Worm (Caenorhabditis elegans) whole organism, L1 larva: ENCODE results near the gene F13C5.1.
A peak's percentile ranks its signal among the peaks of the same experiment; 100 is the strongest.

ENCODE experiments used
- F16B12.6 ChIP-seq: fragments of 150-350 bp; optimal IDR thresholded peaks from 2 replicates; lab custom pipeline; 2014; ENCODE audit warnings: missing biosample characterization, missing genetic modification characterization
- alr-1 ChIP-seq: fragments of 200-800 bp; sonication (Bioruptor generic); optimal IDR thresholded peaks from 2 replicates; lab custom pipeline; 2018; ENCODE audit warnings: borderline replicate concordance, mild to moderate bottlenecking, missing genetic modification characterization, missing compliant biosample characterization
- ama-1 ChIP-seq: fragments of 150-350 bp; optimal IDR thresholded peaks from 2 replicates; lab custom pipeline; 2014
- ces-1 ChIP-seq: fragments of 150-350 bp; optimal IDR thresholded peaks from 2 replicates; lab custom pipeline; 2014; ENCODE audit warnings: missing biosample characterization, missing genetic modification reagents, missing genetic modification characterization
- dpl-1 ChIP-seq, 3 experiments: fragments of 150-350 bp in 2 of 3; sonication (generic microtip) in 1 of 3; optimal IDR thresholded peaks; 2 replicates each; lab custom pipeline; 2014 to 2017; ENCODE audit warnings: missing biosample characterization in 3 of 3, missing genetic modification characterization in 3 of 3, missing genetic modification reagents in 3 of 3
- egl-13 ChIP-seq: sonication (generic microtip); optimal IDR thresholded peaks from 2 replicates; lab custom pipeline; 2016; ENCODE audit warnings: missing genotype, missing genetic modification reagents, missing genetic modification characterization, missing compliant biosample characterization
- egl-27 ChIP-seq, 2 experiments: fragments of 150-350 bp in 1 of 2; sonication (generic microtip); optimal IDR thresholded peaks; 3 replicates each; lab custom pipeline; 2017 to 2018; ENCODE audit warnings: missing biosample characterization in 2 of 2, missing genetic modification characterization in 2 of 2, missing genetic modification reagents in 2 of 2
- elt-2 ChIP-seq: sonication (generic microtip); optimal IDR thresholded peaks from 2 replicates; lab custom pipeline; 2016; ENCODE audit warnings: missing genetic modification characterization, mild to moderate bottlenecking, inconsistent platforms, missing compliant biosample characterization, missing genetic modification reagents
- hlh-17 ChIP-seq: fragments of 200-800 bp; sonication (Bioruptor generic); optimal IDR thresholded peaks from 2 replicates; lab custom pipeline; 2018; ENCODE audit warnings: missing genetic modification characterization, mild to moderate bottlenecking, missing compliant biosample characterization, moderate library complexity, borderline replicate concordance
- lin-35 ChIP-seq, 2 experiments: fragments of 150-350 bp; optimal IDR thresholded peaks; 2 replicates each; lab custom pipeline; 2014; ENCODE audit warnings: missing biosample characterization in 2 of 2, missing genetic modification characterization in 2 of 2, missing genetic modification reagents in 2 of 2
- lir-3 ChIP-seq: sonication (generic microtip); optimal IDR thresholded peaks from 2 replicates; lab custom pipeline; 2016; ENCODE audit warnings: mild to moderate bottlenecking, missing genetic modification characterization, moderate library complexity, missing compliant biosample characterization; ENCODE audit not compliant: poor library complexity
- mep-1 ChIP-seq: fragments of 150-350 bp; optimal IDR thresholded peaks from 2 replicates; lab custom pipeline; 2014; ENCODE audit warnings: missing biosample characterization, missing genetic modification characterization
- nhr-11 ChIP-seq: fragments of 150-350 bp; optimal IDR thresholded peaks from 2 replicates; lab custom pipeline; 2014; ENCODE audit warnings: missing biosample characterization, missing genetic modification characterization
- nhr-20 ChIP-seq: sonication (generic microtip); optimal IDR thresholded peaks from 2 replicates; lab custom pipeline; 2016; ENCODE audit warnings: mild to moderate bottlenecking, missing genetic modification characterization, missing compliant biosample characterization
- nhr-28 ChIP-seq: fragments of 150-350 bp; optimal IDR thresholded peaks from 2 replicates; lab custom pipeline; 2014; ENCODE audit warnings: missing biosample characterization, missing genetic modification characterization
- nhr-76 ChIP-seq: sonication (generic microtip); optimal IDR thresholded peaks from 2 replicates; lab custom pipeline; 2017; ENCODE audit warnings: missing biosample characterization, missing genetic modification characterization
- nhr-84 ChIP-seq: sonication (generic microtip); optimal IDR thresholded peaks from 2 replicates; lab custom pipeline; 2017; ENCODE audit warnings: missing biosample characterization, missing genetic modification characterization
- rnt-1 ChIP-seq: sonication (generic microtip); optimal IDR thresholded peaks from 2 replicates; lab custom pipeline; 2016; ENCODE audit warnings: mild to moderate bottlenecking, missing genetic modification characterization, moderate library complexity, missing compliant biosample characterization
- snpc-4 ChIP-seq: fragments of 150-350 bp; optimal IDR thresholded peaks from 2 replicates; lab custom pipeline; 2014; ENCODE audit warnings: missing biosample characterization, missing genetic modification characterization
- snu-23 ChIP-seq: sonication (generic microtip); optimal IDR thresholded peaks from 2 replicates; lab custom pipeline; 2016; ENCODE audit warnings: missing genetic modification characterization, missing compliant biosample characterization
- sptf-1 ChIP-seq: fragments of 150-350 bp; optimal IDR thresholded peaks from 2 replicates; lab custom pipeline; 2014; ENCODE audit warnings: missing biosample characterization, missing genetic modification characterization
- sup-37 ChIP-seq: fragments of 200-800 bp; sonication (Bioruptor generic); optimal IDR thresholded peaks from 2 replicates; lab custom pipeline; 2018; ENCODE audit warnings: mild to moderate bottlenecking, missing genetic modification characterization, missing compliant biosample characterization
- swsn-7 ChIP-seq: sonication (generic microtip); optimal IDR thresholded peaks from 2 replicates; lab custom pipeline; 2016; ENCODE audit warnings: missing genetic modification characterization, missing compliant biosample characterization
- tbx-2 ChIP-seq: sonication (generic microtip); optimal IDR thresholded peaks from 2 replicates; lab custom pipeline; 2016; ENCODE audit warnings: missing genetic modification characterization, missing compliant biosample characterization
- unc-130 ChIP-seq: fragments of 150-350 bp; optimal IDR thresholded peaks from 2 replicates; lab custom pipeline; 2017; ENCODE audit warnings: missing biosample characterization, missing genetic modification characterization, inconsistent platforms
- vab-15 ChIP-seq: sonication (generic microtip); optimal IDR thresholded peaks from 2 replicates; lab custom pipeline; 2017; ENCODE audit warnings: missing genotype, mild to moderate bottlenecking, missing genetic modification characterization, missing compliant biosample characterization
- ztf-11 ChIP-seq, 2 experiments: sonication (generic microtip); optimal IDR thresholded peaks; 2 replicates each; lab custom pipeline; 2016 to 2017; ENCODE audit warnings: missing genetic modification characterization in 2 of 2, missing biosample characterization in 1 of 2, missing compliant biosample characterization in 1 of 2
- ztf-4 ChIP-seq: fragments of 150-350 bp; optimal IDR thresholded peaks from 2 replicates; lab custom pipeline; 2014; ENCODE audit warnings: missing biosample characterization, missing genetic modification characterization

The F13C5.1 gene

ce11 chrX:601860-602259, at the start of gene F13C5.1:
F13C5.1 (plus strand) TSS chrX:602160.
- peak; percentile 19 for TF ChIP-seq mep-1 (tag; lab: Kevin White, UChicago)
- no peak for TF ChIP-seq dpl-1 (GFP tag; optimal IDR thresholded peaks at IDR 0.05; lab: Kevin White, UChicago)
- TF ChIP-seq, all 84 proteins: peak for 1

DNA sequence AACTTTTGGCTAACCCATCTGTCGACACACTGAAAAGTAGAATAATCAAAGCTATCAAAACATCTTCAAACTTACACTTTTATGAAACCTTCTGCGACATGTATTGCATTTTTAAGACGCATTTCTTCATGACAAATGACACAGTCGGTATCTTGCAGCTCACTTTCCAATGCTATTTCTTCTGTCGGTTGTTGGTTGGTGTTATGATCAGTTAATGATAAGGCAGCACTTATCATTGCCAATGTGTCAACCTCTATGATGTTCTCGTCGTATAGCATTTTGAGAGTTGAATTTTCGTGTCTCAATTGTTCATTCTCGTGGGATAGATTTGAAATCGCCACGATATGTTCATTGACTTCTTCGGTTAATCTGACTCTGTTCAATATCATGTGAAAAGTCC, 48.5 kb upstream of the F13C5.1 start:
- TF ChIP-seq hlh-17 (GFP tag; lab: Kevin White, UChicago), result no peak
- peak in 1 of 2 experiments; percentile 19 for TF ChIP-seq lin-35 (GFP tag; optimal IDR thresholded peaks at IDR 0.05; lab: Kevin White, UChicago)
- TF ChIP-seq nhr-28 (tag; lab: Kevin White, UChicago), result no peak
- TF ChIP-seq nhr-20 (tag; lab: Kevin White, UChicago), result no peak
- no peak for TF ChIP-seq rnt-1 (tag; lab: Kevin White, UChicago)
- TF ChIP-seq nhr-76 (tag; lab: Kevin White, UChicago), result no peak
- no peak for TF ChIP-seq nhr-11 (tag; lab: Kevin White, UChicago)

ce11 chrX:553875-554274, 48.1 kb upstream of the F13C5.1 start, which contains the start of gene F57C12.6:
F57C12.6 (minus strand) TSS chrX:553975.
- no peak for TF ChIP-seq nhr-76 (tag; lab: Kevin White, UChicago)
- no peak for TF ChIP-seq ama-1 (lab: Kevin White, UChicago)
- no peak for TF ChIP-seq snu-23 (GFP tag; lab: Kevin White, UChicago)
- no peak for TF ChIP-seq vab-15
- TF ChIP-seq sup-37, result no peak
- TF ChIP-seq snpc-4 (tag; lab: Kevin White, UChicago), result no peak
- TF ChIP-seq tbx-2 (tag; lab: Kevin White, UChicago), result no peak
- no peak for TF ChIP-seq egl-27 (tag; optimal IDR thresholded peaks at IDR 0.05; lab: Kevin White, UChicago)
- TF ChIP-seq ztf-11 (tag; optimal IDR thresholded peaks at IDR 0.05; lab: Kevin White, UChicago), result no peak

DNA sequence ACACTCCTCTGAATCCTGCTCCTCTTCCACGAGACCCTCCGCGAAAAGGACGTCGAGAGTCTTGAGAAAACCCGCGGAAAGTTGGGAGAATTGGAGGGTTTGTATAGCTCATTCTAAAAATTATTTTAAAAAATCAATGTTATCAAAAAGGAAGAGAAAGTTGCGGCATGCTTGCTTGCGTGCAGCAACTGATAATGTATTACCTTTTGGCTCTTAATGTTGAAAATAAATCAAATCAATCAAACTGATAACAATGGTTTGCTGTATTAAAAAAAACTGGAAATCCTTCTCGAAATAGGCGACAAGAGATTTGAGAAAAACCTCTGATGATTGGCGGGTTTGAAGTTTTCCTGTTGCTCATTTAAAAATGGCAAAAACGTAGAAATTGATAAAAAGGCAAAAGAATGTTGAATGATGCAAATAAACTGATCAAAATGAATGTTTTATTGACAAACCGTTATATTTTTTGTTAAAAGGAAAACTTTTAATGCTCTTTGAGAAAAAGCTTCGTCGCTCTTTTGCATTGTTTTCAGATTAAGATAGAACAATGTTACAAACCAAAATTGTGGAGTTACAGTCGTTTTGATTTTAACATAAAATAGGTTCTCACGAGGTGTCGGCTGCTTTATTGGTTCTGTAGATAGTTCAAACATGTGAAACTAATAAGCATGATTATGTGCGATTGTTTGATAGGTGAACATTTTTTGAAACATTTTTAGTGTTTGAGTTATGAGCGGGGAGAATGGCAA, 46.7 kb upstream of the F13C5.1 start:
- TF ChIP-seq sptf-1 (tag; lab: Kevin White, UChicago) (no peak), ztf-4 (tag; lab: Kevin White, UChicago) (no peak), elt-2 (peak; percentile 66), ces-1 (GFP tag; lab: Kevin White, UChicago) (no peak)

DNA sequence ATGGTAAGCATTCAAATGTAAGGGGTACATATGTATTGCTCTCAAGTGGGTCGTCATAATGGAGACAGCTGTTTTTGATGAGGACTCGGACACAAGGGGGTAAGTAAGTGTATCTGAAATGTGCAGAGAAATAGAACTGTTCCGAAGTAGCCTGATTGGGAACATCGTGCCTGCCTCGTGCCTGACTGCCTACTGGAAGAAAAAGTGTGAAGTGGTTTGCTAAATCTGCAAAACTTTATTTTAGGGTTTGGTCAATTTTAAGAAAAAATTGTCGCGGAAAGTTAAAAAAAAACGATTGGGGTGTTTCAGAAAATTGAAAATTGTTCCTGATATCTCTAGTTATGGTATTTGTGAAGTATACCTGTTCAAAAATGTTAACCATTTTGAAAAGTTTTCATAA, 44.8 kb upstream of the F13C5.1 start, which contains the start of gene hlh-19:
Gene hlh-19, minus strand, starts transcription at position 101 of the 400 bp plus-strand sequence.
- no peak for TF ChIP-seq alr-1 (tag; lab: Kevin White, UChicago)
- no peak for TF ChIP-seq dpl-1 (GFP tag; optimal IDR thresholded peaks at IDR 0.05; lab: Kevin White, UChicago)
- TF ChIP-seq ztf-4 (tag; lab: Kevin White, UChicago), result no peak
- TF ChIP-seq F16B12.6 (tag; lab: Kevin White, UChicago), result no peak
- no peak for TF ChIP-seq ztf-11 (tag; optimal IDR thresholded peaks at IDR 0.05; lab: Kevin White, UChicago)

ce11 chrX:557857-558256, 44.1 kb upstream of the F13C5.1 start, which contains the start of gene nas-38:
nas-38 (plus strand) TSS chrX:558157.
- TF ChIP-seq nhr-84 (no peak), egl-27 (tag; optimal IDR thresholded peaks at IDR 0.05; lab: Kevin White, UChicago) (no peak), swsn-7 (tag; lab: Kevin White, UChicago) (no peak), unc-130 (tag; lab: Kevin White, UChicago) (no peak), nhr-11 (tag; lab: Kevin White, UChicago) (no peak), rnt-1 (tag; lab: Kevin White, UChicago) (no peak)

- TF ChIP-seq snpc-4 (tag; lab: Kevin White, UChicago) (peak; percentile 42), egl-13 (tag; lab: Kevin White, UChicago) (no peak), lir-3 (tag; lab: Kevin White, UChicago) (no peak)
These were observed 30.6 kb upstream of the F13C5.1 start for ce11 chrX:571367-571766.
